Worm (Caenorhabditis elegans): ENCODE results near the gene pgm-1.
"Not testable (repeated sequence)": the region's sequence is repeated elsewhere in the genome, so short reads cannot be mapped to it uniquely, and the experiment has no call there.

Gene pgm-1

ce11 chrII:4855489-4855888 lies 33.7 kb upstream of the pgm-1 start:
- TF ChIP-seq fax-1 (tag; optimal IDR thresholded peaks at IDR 0.05) (no peak), ref-2 (tag; optimal IDR thresholded peaks at IDR 0.05) (no peak), unc-42 (tag; optimal IDR thresholded peaks at IDR 0.05) (peak; percentile 22), ama-1 (optimal IDR thresholded peaks at IDR 0.05) (no peak)

ce11 chrII:4856113-4856512 lies 33.1 kb upstream of the pgm-1 start:
- TF ChIP-seq ets-4 (tag; optimal IDR thresholded peaks at IDR 0.05) (no peak), sdc-2 (tag; optimal IDR thresholded peaks at IDR 0.05) (no peak), pros-1 (tag; optimal IDR thresholded peaks at IDR 0.05) (no peak), ceh-6 (GFP tag; optimal IDR thresholded peaks at IDR 0.05) (no peak), gmeb-2 (tag; optimal IDR thresholded peaks at IDR 0.05) (no peak), odd-2 (tag; optimal IDR thresholded peaks at IDR 0.05) (no peak), K02D7.2 (tag; optimal IDR thresholded peaks at IDR 0.05) (no peak), C38D4.7 (GFP tag; optimal IDR thresholded peaks at IDR 0.05) (no peak), ceh-22 (tag; optimal IDR thresholded peaks at IDR 0.05) (no peak), ceh-48 (tag; optimal IDR thresholded peaks at IDR 0.05) (no peak), ama-1 (optimal IDR thresholded peaks at IDR 0.05) (no peak), che-1 (tag; optimal IDR thresholded peaks at IDR 0.05) (no peak), F13H6.1 (tag; optimal IDR thresholded peaks at IDR 0.05) (no peak)

DNA sequence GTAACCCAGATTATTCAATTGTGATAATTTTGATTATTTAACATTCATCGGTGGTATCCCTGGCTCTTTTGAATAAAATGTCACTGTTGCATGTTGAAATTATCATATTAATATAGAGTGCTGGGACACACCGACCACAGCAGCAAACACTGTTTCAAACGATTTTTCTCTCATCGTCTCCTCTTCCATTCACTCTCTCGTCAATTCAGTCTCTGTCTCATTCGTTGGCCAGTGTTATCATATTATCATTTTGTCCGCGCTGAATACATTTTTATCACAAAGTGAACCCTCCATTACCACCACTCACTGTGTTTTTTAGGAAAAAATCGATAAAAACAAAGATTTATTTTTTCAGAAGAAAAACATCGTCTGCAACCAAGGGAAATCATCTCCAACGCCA lies 32.2 kb upstream of the pgm-1 start:
- TF ChIP-seq K02D7.2 (tag; optimal IDR thresholded peaks at IDR 0.05) (no peak), elt-2 (tag; optimal IDR thresholded peaks at IDR 0.05) (peak; percentile 98)

DNA sequence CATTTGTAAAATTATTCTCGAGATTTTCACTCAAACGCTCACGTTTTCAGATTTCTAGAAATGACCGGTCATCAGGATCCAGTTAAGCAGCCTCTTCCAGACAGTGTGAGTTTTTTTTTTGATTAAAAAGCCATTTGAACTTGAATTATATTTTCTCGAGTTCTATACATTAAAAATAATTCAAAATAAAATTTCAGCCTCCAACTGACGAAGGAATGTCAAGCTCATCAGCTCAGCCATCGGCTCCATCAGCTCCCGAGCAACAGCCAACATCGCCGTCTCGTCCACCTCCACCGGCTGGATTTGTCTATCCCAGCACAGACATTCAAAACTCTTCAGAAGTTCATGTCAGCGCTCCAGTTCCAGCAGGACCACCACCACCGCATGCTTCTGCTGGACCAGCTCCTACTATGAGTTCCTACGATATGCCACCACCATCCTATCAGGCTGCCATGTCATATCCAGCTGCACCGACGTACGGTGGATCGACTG lies 31.3 kb upstream of the pgm-1 start, which contains the start of gene F11G11.5:
F11G11.5 (plus strand) TSS at position 51 of the 492 bp plus-strand sequence.
- TF ChIP-seq ttx-3 (tag; optimal IDR thresholded peaks at IDR 0.05) (no peak), mec-3 (tag; optimal IDR thresholded peaks at IDR 0.05; ENCODE audit: borderline replicate concordance) (no peak), ceh-31 (tag; optimal IDR thresholded peaks at IDR 0.05) (no peak), unc-86 (tag; optimal IDR thresholded peaks at IDR 0.05) (no peak), pax-1 (tag; optimal IDR thresholded peaks at IDR 0.05) (no peak), ceh-18 (tag; optimal IDR thresholded peaks at IDR 0.05) (no peak), K02D7.2 (tag; optimal IDR thresholded peaks at IDR 0.05) (no peak), hlh-15 (tag; optimal IDR thresholded peaks at IDR 0.05) (no peak), npax-4 (tag; optimal IDR thresholded peaks at IDR 0.05) (no peak), unc-42 (tag; optimal IDR thresholded peaks at IDR 0.05) (no peak)

DNA sequence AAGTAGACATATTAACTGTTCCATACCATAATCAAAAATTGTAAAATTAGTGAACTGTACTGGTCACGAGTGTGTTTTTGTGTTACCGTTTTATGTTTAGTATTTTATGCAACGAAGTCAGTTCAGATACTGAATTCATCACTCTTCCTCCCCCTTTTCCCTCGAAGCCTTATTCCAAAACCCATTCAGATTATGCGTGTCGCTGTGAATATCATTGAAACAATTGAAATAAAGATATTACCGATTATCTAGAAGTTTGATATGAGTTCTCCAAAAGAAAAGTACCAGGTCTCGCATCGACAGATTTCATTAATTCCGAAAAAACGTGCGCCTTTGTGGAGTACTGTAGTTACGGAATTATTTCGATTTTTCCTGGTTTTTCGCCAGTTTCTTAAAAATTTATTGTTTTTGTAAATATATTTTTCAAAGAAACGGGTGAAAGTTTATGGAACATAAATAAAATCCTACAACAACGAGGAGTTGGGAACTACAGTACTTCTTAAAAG lies 30.3 kb upstream of the pgm-1 start:
- TF ChIP-seq eyg-1 (tag; optimal IDR thresholded peaks at IDR 0.05) (no peak), ceh-24 (tag; optimal IDR thresholded peaks at IDR 0.05) (no peak), nfya-1 (tag; optimal IDR thresholded peaks at IDR 0.05) (no peak), zip-5 (tag; optimal IDR thresholded peaks at IDR 0.05) (no peak), hlh-13 (GFP tag; optimal IDR thresholded peaks at IDR 0.05) (no peak), pat-9 (tag; optimal IDR thresholded peaks at IDR 0.05) (no peak), ceh-34 (tag; optimal IDR thresholded peaks at IDR 0.05) (no peak), pha-4 (tag; optimal IDR thresholded peaks at IDR 0.05) (no peak), sox-2 (GFP tag; IDR thresholded peaks at IDR 0.05) (no peak)

- TF ChIP-seq fkh-10 (GFP tag; optimal IDR thresholded peaks at IDR 0.05); ceh-22 (tag; optimal IDR thresholded peaks at IDR 0.05); eyg-1 (tag; optimal IDR thresholded peaks at IDR 0.05): not testable (repeated sequence)
Observed at ce11 chrII:4860260-4860659, 29.0 kb upstream of the pgm-1 start, which contains the start of the genes nspd-5 and F11G11.4. TSS of gene nspd-5 (minus strand) at chrII:4860360. TSS of gene F11G11.4 (plus strand) at chrII:4860594.

Data from whole organism, late embryonic.